Fruit fly (Drosophila melanogaster): ENCODE measurements around the gene CG3164.

Gene CG3164

dm6 chr2L:131466-132270 is 1.1 kb upstream of the CG3164 start, which contains the start of gene Gs1 (continued):
- TF ChIP-seq slou (GFP tag; optimal IDR thresholded peaks at IDR 0.05) (no peak), pros (GFP tag; optimal IDR thresholded peaks at IDR 0.05) (peak; percentile 57), CG18599 (GFP tag; optimal IDR thresholded peaks at IDR 0.05) (peak; percentile 71), Ets97D (GFP tag; optimal IDR thresholded peaks at IDR 0.05) (no peak), jumu (GFP tag; optimal IDR thresholded peaks at IDR 0.05) (no peak), luna (GFP tag; optimal IDR thresholded peaks at IDR 0.05) (no peak), CG9932 (GFP tag; IDR thresholded peaks at IDR 0.05) (0 out of 2 replicates have a peak, but pooled peaks have one; percentile 11), MESR4 (GFP tag; optimal IDR thresholded peaks at IDR 0.05) (peak; percentile 49), gcm (GFP tag; optimal IDR thresholded peaks at IDR 0.05) (peak; percentile 39), TFAM (GFP tag; optimal IDR thresholded peaks at IDR 0.05) (no peak), gro (GFP tag; optimal IDR thresholded peaks at IDR 0.05) (peak; percentile 51), pita (GFP tag; optimal IDR thresholded peaks at IDR 0.05) (no peak), sd (tag; optimal IDR thresholded peaks at IDR 0.05) (peak; percentile 27), D19A (tag; optimal IDR thresholded peaks at IDR 0.05) (peak; percentile 46), CG3726 (GFP tag; IDR thresholded peaks at IDR 0.05) (0 out of 3 replicates have a peak, but pooled peaks have one; percentile 5), pzg (GFP tag; optimal IDR thresholded peaks at IDR 0.05) (no peak), Sox102F (GFP tag; optimal IDR thresholded peaks at IDR 0.05) (no peak), eyg (GFP tag; optimal IDR thresholded peaks at IDR 0.05) (peak; percentile 1), Hr3 (GFP tag; optimal IDR thresholded peaks at IDR 0.05) (no peak), CG31388 (GFP tag; optimal IDR thresholded peaks at IDR 0.05) (no peak), slbo (GFP tag; IDR thresholded peaks at IDR 0.05) (no peak), Usf (GFP tag; optimal IDR thresholded peaks at IDR 0.05) (no peak), CG8359 (GFP tag; optimal IDR thresholded peaks at IDR 0.05; ENCODE audit: borderline replicate concordance) (peak; percentile 17), psq (GFP tag; optimal IDR thresholded peaks at IDR 0.05) (no peak), Lim3 (GFP tag; IDR thresholded peaks at IDR 0.05) (no peak), sima (GFP tag; optimal IDR thresholded peaks at IDR 0.05) (no peak), kni (GFP tag; optimal IDR thresholded peaks at IDR 0.05) (peak; percentile 79), CG11247 (GFP tag; IDR thresholded peaks at IDR 0.05) (no peak), CG11723 (GFP tag; optimal IDR thresholded peaks at IDR 0.05) (peak; percentile 27), CG4328 (GFP tag; optimal IDR thresholded peaks at IDR 0.05) (no peak), CG12219 (GFP tag; optimal IDR thresholded peaks at IDR 0.05) (peak; percentile 34), CG2875 (GFP tag; optimal IDR thresholded peaks at IDR 0.05) (no peak), Hey (tag; optimal IDR thresholded peaks at IDR 0.05) (peak; percentile 46), tna (GFP tag; IDR thresholded peaks at IDR 0.05; ENCODE audit: partially characterized antibody) (no peak), Dad (GFP tag; optimal IDR thresholded peaks at IDR 0.05) (no peak), stc (GFP tag; IDR thresholded peaks at IDR 0.05) (0 out of 2 replicates have a peak, but pooled peaks have one; percentile 18), hb (GFP tag; IDR thresholded peaks at IDR 0.05; ENCODE audit: partially characterized antibody) (no peak), CG2202 (tag; optimal IDR thresholded peaks at IDR 0.05) (no peak), ewg (GFP tag; optimal IDR thresholded peaks at IDR 0.05) (peak; percentile 77), CG8924 (tag; optimal IDR thresholded peaks at IDR 0.05) (no peak), ro (GFP tag; IDR thresholded peaks at IDR 0.05) (no peak), inv (GFP tag; IDR thresholded peaks at IDR 0.05; ENCODE audit: partially characterized antibody) (no peak), CG1024 (GFP tag; IDR thresholded peaks at IDR 0.05) (no peak), chm (GFP tag; IDR thresholded peaks at IDR 0.05) (peak; percentile 90), CG4282 (GFP tag; optimal IDR thresholded peaks at IDR 0.05) (no peak), fu2 (GFP tag; optimal IDR thresholded peaks at IDR 0.05) (no peak), crol (GFP tag; IDR thresholded peaks at IDR 0.05) (peak; percentile 32; the same call in 1 of the 2 replicates), shn (GFP tag; optimal IDR thresholded peaks at IDR 0.05) (no peak), CG12391 (tag; optimal IDR thresholded peaks at IDR 0.05) (no peak)

Measured in whole organism, embryonic.